Worm (Caenorhabditis elegans): ENCODE data around the gene T28A8.4.

- TF ChIP-seq skn-1 (tag; optimal IDR thresholded peaks at IDR 0.05) (no peak), egl-27 (tag; optimal IDR thresholded peaks at IDR 0.05) (no peak), fos-1 (tag; optimal IDR thresholded peaks at IDR 0.05) (no peak), lin-15B (tag; optimal IDR thresholded peaks at IDR 0.05) (no peak), unc-39 (tag; optimal IDR thresholded peaks at IDR 0.05) (no peak), zag-1 (tag; optimal IDR thresholded peaks at IDR 0.05) (no peak), nhr-11 (tag; optimal IDR thresholded peaks at IDR 0.05) (no peak), nhr-237 (tag; optimal IDR thresholded peaks at IDR 0.05) (no peak), ceh-28 (tag; optimal IDR thresholded peaks at IDR 0.05) (no peak)
Measured at ce11 chrIII:13524021-13524420, 20.5 kb downstream of the T28A8.4 start, which contains the start of gene pod-1.

Data from whole organism, L3 larva.